Worm (Caenorhabditis elegans): ENCODE measurements around the gene npp-22.

Gene npp-22

DNA sequence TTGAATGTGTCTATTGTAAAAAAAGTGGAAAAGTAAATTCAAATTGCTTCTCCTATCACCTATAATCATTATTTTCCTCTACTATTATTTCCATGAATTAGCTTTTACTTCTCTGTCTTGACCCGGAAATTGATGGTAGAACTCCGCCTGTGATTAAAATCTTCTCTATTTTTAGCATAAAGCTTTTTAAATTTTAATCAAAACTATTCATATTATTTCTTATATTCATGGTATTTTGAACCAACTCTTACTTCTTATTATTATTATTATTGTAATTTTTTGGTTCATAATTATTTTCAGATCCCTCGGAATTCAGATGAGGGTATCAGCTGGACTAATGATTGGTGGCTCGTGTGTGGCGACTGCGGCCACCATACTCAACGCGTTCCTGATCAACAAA is 33.8 kb upstream of the npp-22 start, which contains the start of gene sel-11:
TSS of gene sel-11 (plus strand) at position 301 of the 400 bp plus-strand sequence.
- TF ChIP-seq F52B5.7 (tag; optimal IDR thresholded peaks at IDR 0.05) (no peak), lin-40 (tag; optimal IDR thresholded peaks at IDR 0.05) (no peak), zfh-2 (GFP tag; conservative IDR thresholded peaks at IDR 0.05) (no peak), lin-35 (GFP tag; optimal IDR thresholded peaks at IDR 0.05) (no peak), B0035.1 (tag; optimal IDR thresholded peaks at IDR 0.05) (no peak), K12H6.12 (tag; optimal IDR thresholded peaks at IDR 0.05) (no peak), nfya-2 (GFP tag; IDR thresholded peaks at IDR 0.05) (no peak), Y56A3A.18 (GFP tag; IDR thresholded peaks at IDR 0.05) (no peak), ztf-18 (tag; optimal IDR thresholded peaks at IDR 0.05) (no peak), bed-2 (GFP tag; IDR thresholded peaks at IDR 0.05) (no peak), gei-17 (GFP tag; optimal IDR thresholded peaks at IDR 0.05) (no peak), C06A6.2 (GFP tag; conservative IDR thresholded peaks at IDR 0.05) (no peak), zim-3 (tag; optimal IDR thresholded peaks at IDR 0.05) (no peak), nfyb-1 (GFP tag; IDR thresholded peaks at IDR 0.05) (no peak), mxl-1 (tag; optimal IDR thresholded peaks at IDR 0.05) (no peak), egl-44 (GFP tag; IDR thresholded peaks at IDR 0.05) (no peak), unc-62 (GFP tag; optimal IDR thresholded peaks at IDR 0.05) (no peak), hsf-1 (GFP tag; IDR thresholded peaks at IDR 0.05) (no peak), sdz-38 (tag; optimal IDR thresholded peaks at IDR 0.05) (no peak)

DNA sequence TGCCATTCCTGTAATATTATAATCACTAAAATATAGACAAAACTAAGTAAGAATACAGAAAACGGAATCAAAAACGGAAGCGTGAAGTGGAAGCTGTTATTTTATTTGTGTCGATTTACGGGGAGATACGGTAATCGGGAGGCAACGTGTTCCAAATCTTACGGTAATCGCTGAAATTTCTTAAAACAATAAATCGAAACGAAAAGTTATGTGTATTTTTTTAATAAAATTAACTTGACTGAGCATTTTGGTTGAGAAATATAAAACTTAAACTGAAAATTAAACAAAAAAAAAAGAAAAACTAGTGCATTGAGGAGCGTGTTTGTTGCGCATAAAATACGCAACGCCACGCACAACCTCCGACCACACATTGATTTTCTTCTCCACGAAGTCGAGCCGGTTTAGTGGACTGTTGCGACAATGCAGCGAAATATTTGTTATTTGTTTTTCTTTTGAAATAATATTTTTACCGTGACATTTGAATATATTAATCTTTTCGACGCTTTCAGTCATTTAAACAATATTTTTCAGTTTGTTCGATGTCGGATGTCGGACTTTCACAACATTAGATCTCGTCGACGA is 31.2 kb upstream of the npp-22 start, which contains the start of the genes F55A11.1 and syx-5:
TSS of gene F55A11.1 (minus strand) at position 13 of the 582 bp plus-strand sequence.
TSS of gene syx-5 (plus strand) at position 532 of the 582 bp plus-strand sequence.
- peak; percentile 67 for TF ChIP-seq attf-5 (GFP tag; optimal IDR thresholded peaks at IDR 0.05)
- TF ChIP-seq B0336.3 (GFP tag; IDR thresholded peaks at IDR 0.05) = peak; percentile 71
- TF ChIP-seq zfh-2 (GFP tag; conservative IDR thresholded peaks at IDR 0.05) = no peak
- TF ChIP-seq B0035.1 (tag; optimal IDR thresholded peaks at IDR 0.05) = peak; percentile 7
- TF ChIP-seq tbp1 (GFP tag; optimal IDR thresholded peaks at IDR 0.05) = peak; percentile 58
- peak; percentile 95 for TF ChIP-seq lin-40 (tag; optimal IDR thresholded peaks at IDR 0.05)
- peak; percentile 97 for TF ChIP-seq lsl-1 (GFP tag; optimal IDR thresholded peaks at IDR 0.05)
- TF ChIP-seq tlf-1 (GFP tag; optimal IDR thresholded peaks at IDR 0.05) = peak; percentile 75
- TF ChIP-seq gei-17 (GFP tag; optimal IDR thresholded peaks at IDR 0.05) = peak; percentile 50
- peak; percentile 63 for TF ChIP-seq nhr-80 (tag; optimal IDR thresholded peaks at IDR 0.05)
- TF ChIP-seq snpc-1.1 (tag; optimal IDR thresholded peaks at IDR 0.05; ENCODE audit: insufficient read depth) = peak; percentile 15
- no peak for TF ChIP-seq die-1 (tag; optimal IDR thresholded peaks at IDR 0.05)
- TF ChIP-seq rcor-1 (GFP tag; IDR thresholded peaks at IDR 0.05) = peak; percentile 79
- peak; percentile 39 for TF ChIP-seq xnd-1 (tag; optimal IDR thresholded peaks at IDR 0.05)
- 0 out of 2 replicates have a peak, but pooled peaks have one; percentile 71 for TF ChIP-seq Y56A3A.18 (GFP tag; IDR thresholded peaks at IDR 0.05)
- TF ChIP-seq F33H1.4 (GFP tag; IDR thresholded peaks at IDR 0.05) = peak; percentile 55
- TF ChIP-seq pbrm-1 (GFP tag; IDR thresholded peaks at IDR 0.05) = peak; percentile 87
- no peak for TF ChIP-seq nhr-27 (tag; optimal IDR thresholded peaks at IDR 0.05)
- peak; percentile 61 for TF ChIP-seq ceh-100 (GFP tag; IDR thresholded peaks at IDR 0.05)
- TF ChIP-seq ztf-18 (tag; optimal IDR thresholded peaks at IDR 0.05) = peak; percentile 45
- TF ChIP-seq K12H6.12 (tag; optimal IDR thresholded peaks at IDR 0.05) = peak; percentile 65
- TF ChIP-seq hmg-1.2 (GFP tag; IDR thresholded peaks at IDR 0.05) = peak; percentile 61
- TF ChIP-seq nfyb-1 (GFP tag; IDR thresholded peaks at IDR 0.05) = peak; percentile 84
- TF ChIP-seq dpl-1 (GFP tag; optimal IDR thresholded peaks at IDR 0.05) = peak; percentile 30
- TF ChIP-seq ztf-26 (tag; optimal IDR thresholded peaks at IDR 0.05) = peak; percentile 80
- peak; percentile 86 for TF ChIP-seq dox-1 (GFP tag; IDR thresholded peaks at IDR 0.05)
- no peak for TF ChIP-seq fkh-3 (tag; optimal IDR thresholded peaks at IDR 0.05)
- TF ChIP-seq unc-62 (GFP tag; optimal IDR thresholded peaks at IDR 0.05) = no peak
- TF ChIP-seq F23B12.7 (tag; optimal IDR thresholded peaks at IDR 0.05; ENCODE audit: insufficient read depth) = no peak
- TF ChIP-seq attf-6 (GFP tag; IDR thresholded peaks at IDR 0.05) = no peak
- TF ChIP-seq him-1 (tag; optimal IDR thresholded peaks at IDR 0.05) = peak; percentile 29
- TF ChIP-seq let-607 (tag; optimal IDR thresholded peaks at IDR 0.05) = peak; percentile 98
- TF ChIP-seq snpc-4 (GFP tag; optimal IDR thresholded peaks at IDR 0.05) = no peak
- TF ChIP-seq snpc-4 (tag; optimal IDR thresholded peaks at IDR 0.05) = peak; percentile 2 to 82 (median 52)
- no peak for TF ChIP-seq nfya-1 (tag; optimal IDR thresholded peaks at IDR 0.05; ENCODE audit: borderline replicate concordance, insufficient read depth)

Measured in whole organism, young adult.